Fruit fly (Drosophila melanogaster) whole organism, embryonic: ENCODE measurements around the gene Notum.
A peak's percentile ranks its signal among the peaks of the same experiment; 100 is the strongest.

Experiments used
- CG10274 ChIP-seq: fragments of 200-800 bp; sonication (Bioruptor generic); optimal IDR thresholded peaks from 3 replicates; lab custom pipeline; 2017; ENCODE audit warnings: missing biosample characterization, mild to moderate bottlenecking, missing genetic modification characterization
- CG10959 ChIP-seq: fragments of 200-800 bp; sonication (Bioruptor generic); IDR thresholded peaks from 2 replicates; pipeline ENCODE4 v1.3.6; 2022; ENCODE audit warnings: missing biosample characterization, missing genetic modification characterization
- CG10979 ChIP-seq: fragments of 200-800 bp; sonication (Bioruptor generic); optimal IDR thresholded peaks from 2 replicates; lab custom pipeline; 2018; ENCODE audit warnings: missing biosample characterization, mild to moderate bottlenecking, missing genetic modification characterization, moderate library complexity
- CG14667 ChIP-seq: fragments of 200-800 bp; sonication (Bioruptor generic); IDR thresholded peaks from 2 replicates; pipeline ENCODE4 v1.3.6; 2022; ENCODE audit warnings: missing biosample characterization, missing genetic modification characterization
- CG16815 ChIP-seq: fragments of 200-800 bp; sonication (Bioruptor generic); optimal IDR thresholded peaks from 3 replicates; lab custom pipeline; 2017; ENCODE audit warnings: missing biosample characterization, mild to moderate bottlenecking, missing genetic modification characterization
- CG18476 ChIP-seq: fragments of 200-800 bp; sonication (Bioruptor generic); optimal IDR thresholded peaks from 2 replicates; lab custom pipeline; 2016; ENCODE audit warnings: missing biosample characterization, mild to moderate bottlenecking, missing genetic modification characterization
- CG2712 ChIP-seq: fragments of 200-800 bp; optimal IDR thresholded peaks from 3 replicates; lab custom pipeline; 2019; ENCODE audit warnings: missing biosample characterization, mild to moderate bottlenecking, missing genetic modification characterization, moderate library complexity
- CG30403 ChIP-seq: fragments of 200-800 bp; sonication (Bioruptor generic); optimal IDR thresholded peaks from 3 replicates; lab custom pipeline; 2016; ENCODE audit warnings: missing biosample characterization, missing genetic modification characterization
- CG31365 ChIP-seq: fragments of 200-800 bp; sonication (Bioruptor generic); optimal IDR thresholded peaks from 2 replicates; lab custom pipeline; 2018; ENCODE audit warnings: missing biosample characterization, mild to moderate bottlenecking, missing genetic modification characterization
- CG32772 ChIP-seq: fragments of 200-800 bp; sonication (Bioruptor generic); IDR thresholded peaks from 2 replicates; pipeline ENCODE4 v1.3.6; 2022; ENCODE audit warnings: missing biosample characterization, missing genetic modification characterization
- CG4707 ChIP-seq: fragments of 200-800 bp; sonication (Bioruptor generic); optimal IDR thresholded peaks from 2 replicates; lab custom pipeline; 2018; ENCODE audit warnings: missing biosample characterization, mild to moderate bottlenecking, missing genetic modification characterization, moderate library complexity
- CG4820 ChIP-seq: fragments of 200-800 bp; sonication (Bioruptor generic); optimal IDR thresholded peaks from 3 replicates; lab custom pipeline; 2016; ENCODE audit warnings: missing biosample characterization, missing genetic modification characterization
- CG6689 ChIP-seq: fragments of 200-800 bp; sonication (Bioruptor generic); IDR thresholded peaks from 2 replicates; pipeline ENCODE4 v1.3.6; 2022; ENCODE audit warnings: missing biosample characterization, missing genetic modification characterization
- CG6765 ChIP-seq: fragments of 200-800 bp; sonication (Bioruptor generic); optimal IDR thresholded peaks from 3 replicates; lab custom pipeline; 2017; ENCODE audit warnings: missing biosample characterization, mild to moderate bottlenecking, missing genetic modification characterization
- CG6854 ChIP-seq: fragments of 200-800 bp; sonication (Bioruptor generic); optimal IDR thresholded peaks from 3 replicates; lab custom pipeline; 2017; ENCODE audit warnings: missing biosample characterization, mild to moderate bottlenecking, missing genetic modification characterization
- CG7745 ChIP-seq: fragments of 200-800 bp; sonication (Bioruptor generic); optimal IDR thresholded peaks from 2 replicates; lab custom pipeline; 2018; ENCODE audit warnings: missing biosample characterization, mild to moderate bottlenecking, missing genetic modification characterization, moderate library complexity
- CG9727 ChIP-seq: fragments of 200-800 bp; sonication (Bioruptor generic); optimal IDR thresholded peaks from 3 replicates; lab custom pipeline; 2017; ENCODE audit warnings: missing biosample characterization, mild to moderate bottlenecking, missing genetic modification characterization
- CHES-1-like ChIP-seq: fragments of 200-800 bp; sonication (Bioruptor generic); optimal IDR thresholded peaks from 2 replicates; lab custom pipeline; 2016; ENCODE audit warnings: missing biosample characterization, missing genetic modification characterization
- D19A ChIP-seq: fragments of 200-800 bp; optimal IDR thresholded peaks from 3 replicates; lab custom pipeline; 2019; ENCODE audit warnings: missing biosample characterization, mild to moderate bottlenecking, missing genetic modification characterization, moderate library complexity
- D19B ChIP-seq: fragments of 200-800 bp; sonication (Bioruptor generic); optimal IDR thresholded peaks from 2 replicates; lab custom pipeline; 2017; ENCODE audit warnings: missing biosample characterization, mild to moderate bottlenecking, missing genetic modification characterization
- Dref ChIP-seq: fragments of 200-800 bp; sonication (Bioruptor generic); IDR thresholded peaks from 2 replicates; pipeline ENCODE4 v1.3.6; 2022; ENCODE audit warnings: missing biosample characterization, missing genetic modification characterization
- Eip74EF ChIP-seq, 2 experiments: fragments of 200-800 bp in 1 of 2; fragments of >200 bp in 1 of 2; sonication (Bioruptor generic) in 1 of 2; optimal IDR thresholded peaks; 2 replicates each; lab custom pipeline; 2017 to 2019; ENCODE audit warnings: missing biosample characterization in 2 of 2, missing genetic modification characterization in 2 of 2, mild to moderate bottlenecking in 1 of 2, moderate library complexity in 1 of 2
- Elba2 ChIP-seq: fragments of 200-800 bp; sonication (Bioruptor generic); optimal IDR thresholded peaks from 3 replicates; lab custom pipeline; 2016; ENCODE audit warnings: missing biosample characterization, missing genetic modification characterization
- Gug ChIP-seq: fragments of 200-800 bp; sonication (Bioruptor generic); IDR thresholded peaks from 4 replicates; pipeline ENCODE4 v1.3.6; 2022; ENCODE audit warnings: missing biosample characterization, missing genetic modification characterization
- Hmr ChIP-seq: fragments of 200-800 bp; sonication (Bioruptor generic); optimal IDR thresholded peaks from 3 replicates; lab custom pipeline; 2017; ENCODE audit warnings: mild to moderate bottlenecking, missing biosample characterization, missing genetic modification reagents, missing genetic modification characterization
- MBD-R2 ChIP-seq: fragments of 200-800 bp; sonication (Bioruptor generic); IDR thresholded peaks from 2 replicates; pipeline ENCODE4 v1.3.6; 2022; ENCODE audit warnings: missing biosample characterization, missing genetic modification characterization
- MTF-1 ChIP-seq: fragments of 200-800 bp; sonication (Bioruptor generic); optimal IDR thresholded peaks from 2 replicates; lab custom pipeline; 2018; ENCODE audit warnings: missing biosample characterization, mild to moderate bottlenecking, missing genetic modification characterization, borderline replicate concordance
- Myb ChIP-seq: fragments of 200-800 bp; sonication (Bioruptor generic); optimal IDR thresholded peaks from 2 replicates; lab custom pipeline; 2016; ENCODE audit warnings: missing biosample characterization, missing genetic modification characterization
- Nf-YA ChIP-seq: fragments of 200-800 bp; sonication (Bioruptor generic); IDR thresholded peaks from 2 replicates; pipeline ENCODE4 v1.3.6; 2022; ENCODE audit warnings: missing biosample characterization, missing genetic modification characterization
- NfI ChIP-seq: fragments of 200-800 bp; sonication (Bioruptor generic); optimal IDR thresholded peaks from 3 replicates; lab custom pipeline; 2018; ENCODE audit warnings: missing biosample characterization, mild to moderate bottlenecking, missing genetic modification characterization, moderate library complexity
- Rfx ChIP-seq: fragments of 200-800 bp; sonication (Bioruptor generic); IDR thresholded peaks from 2 replicates; pipeline ENCODE4 v1.3.6; 2022; ENCODE audit warnings: missing biosample characterization, missing genetic modification characterization
- Sry-β ChIP-seq: fragments of 200-800 bp; sonication (Bioruptor generic); optimal IDR thresholded peaks from 2 replicates; lab custom pipeline; 2018; ENCODE audit warnings: missing biosample characterization, mild to moderate bottlenecking, missing genetic modification characterization, moderate library complexity
- abd-A ChIP-seq: fragments of 200-800 bp; sonication (Bioruptor generic); optimal IDR thresholded peaks from 3 replicates; lab custom pipeline; 2019; ENCODE audit warnings: missing biosample characterization, mild to moderate bottlenecking, missing genetic modification characterization, moderate library complexity
- dm ChIP-seq: fragments of 200-800 bp; sonication (Bioruptor generic); optimal IDR thresholded peaks from 3 replicates; lab custom pipeline; 2016; ENCODE audit warnings: missing biosample characterization, missing genetic modification characterization
- emc ChIP-seq: fragments of 200-800 bp; sonication (Bioruptor generic); optimal IDR thresholded peaks from 2 replicates; lab custom pipeline; 2016; ENCODE audit warnings: missing biosample characterization, missing genetic modification characterization
- exex ChIP-seq: fragments of 200-800 bp; sonication (Bioruptor generic); optimal IDR thresholded peaks from 4 replicates; lab custom pipeline; 2018; ENCODE audit warnings: missing biosample characterization, mild to moderate bottlenecking, missing genetic modification characterization, moderate library complexity
- fd102C ChIP-seq: fragments of 200-800 bp; sonication (Bioruptor generic); optimal IDR thresholded peaks from 2 replicates; lab custom pipeline; 2018; ENCODE audit warnings: missing biosample characterization, mild to moderate bottlenecking, missing genetic modification characterization, moderate library complexity
- fd96Cb ChIP-seq: fragments of 200-800 bp; sonication (Bioruptor generic); optimal IDR thresholded peaks from 2 replicates; lab custom pipeline; 2018; ENCODE audit warnings: missing biosample characterization, mild to moderate bottlenecking, missing genetic modification characterization, moderate library complexity
- gfzf ChIP-seq: fragments of 200-800 bp; sonication (Bioruptor generic); optimal IDR thresholded peaks from 2 replicates; lab custom pipeline; 2016; ENCODE audit warnings: missing biosample characterization, mild to moderate bottlenecking, missing genetic modification characterization, moderate library complexity
- gro ChIP-seq: fragments of 200-800 bp; sonication (Bioruptor generic); optimal IDR thresholded peaks from 2 replicates; lab custom pipeline; 2016; ENCODE audit warnings: missing biosample characterization, missing genetic modification characterization
- nmo ChIP-seq: fragments of 200-800 bp; sonication (Bioruptor generic); optimal IDR thresholded peaks from 2 replicates; lab custom pipeline; 2018; ENCODE audit warnings: missing biosample characterization, mild to moderate bottlenecking, missing genetic modification characterization, moderate library complexity
- nom ChIP-seq: fragments of 200-800 bp; sonication (Bioruptor generic); optimal IDR thresholded peaks from 2 replicates; lab custom pipeline; 2017; ENCODE audit warnings: missing biosample characterization, missing genetic modification characterization, mild to moderate bottlenecking, moderate library complexity, missing genetic modification reagents
- repo ChIP-seq: fragments of 200-800 bp; sonication (Bioruptor generic); optimal IDR thresholded peaks from 2 replicates; lab custom pipeline; 2016; ENCODE audit warnings: missing biosample characterization, missing genetic modification characterization
- salm ChIP-seq: fragments of 200-800 bp; sonication (Bioruptor generic); optimal IDR thresholded peaks from 2 replicates; lab custom pipeline; 2018; ENCODE audit warnings: missing biosample characterization, mild to moderate bottlenecking, missing genetic modification characterization
- slbo ChIP-seq: fragments of 200-800 bp; sonication (Bioruptor generic); IDR thresholded peaks from 2 replicates; pipeline ENCODE4 v1.3.6; 2022; ENCODE audit warnings: missing biosample characterization, missing genetic modification characterization
- sqz ChIP-seq: fragments of 200-800 bp; sonication (Bioruptor generic); optimal IDR thresholded peaks from 3 replicates; lab custom pipeline; 2018; ENCODE audit warnings: missing biosample characterization, mild to moderate bottlenecking, missing genetic modification characterization
- tx ChIP-seq: fragments of 200-800 bp; sonication (Bioruptor generic); optimal IDR thresholded peaks from 2 replicates; lab custom pipeline; 2016; ENCODE audit warnings: missing biosample characterization, missing genetic modification characterization
- wdn ChIP-seq: fragments of 200-800 bp; sonication (Bioruptor generic); IDR thresholded peaks from 2 replicates; pipeline ENCODE4 v1.3.6; 2022; ENCODE audit warnings: missing biosample characterization, missing genetic modification characterization

Notum gene

DNA sequence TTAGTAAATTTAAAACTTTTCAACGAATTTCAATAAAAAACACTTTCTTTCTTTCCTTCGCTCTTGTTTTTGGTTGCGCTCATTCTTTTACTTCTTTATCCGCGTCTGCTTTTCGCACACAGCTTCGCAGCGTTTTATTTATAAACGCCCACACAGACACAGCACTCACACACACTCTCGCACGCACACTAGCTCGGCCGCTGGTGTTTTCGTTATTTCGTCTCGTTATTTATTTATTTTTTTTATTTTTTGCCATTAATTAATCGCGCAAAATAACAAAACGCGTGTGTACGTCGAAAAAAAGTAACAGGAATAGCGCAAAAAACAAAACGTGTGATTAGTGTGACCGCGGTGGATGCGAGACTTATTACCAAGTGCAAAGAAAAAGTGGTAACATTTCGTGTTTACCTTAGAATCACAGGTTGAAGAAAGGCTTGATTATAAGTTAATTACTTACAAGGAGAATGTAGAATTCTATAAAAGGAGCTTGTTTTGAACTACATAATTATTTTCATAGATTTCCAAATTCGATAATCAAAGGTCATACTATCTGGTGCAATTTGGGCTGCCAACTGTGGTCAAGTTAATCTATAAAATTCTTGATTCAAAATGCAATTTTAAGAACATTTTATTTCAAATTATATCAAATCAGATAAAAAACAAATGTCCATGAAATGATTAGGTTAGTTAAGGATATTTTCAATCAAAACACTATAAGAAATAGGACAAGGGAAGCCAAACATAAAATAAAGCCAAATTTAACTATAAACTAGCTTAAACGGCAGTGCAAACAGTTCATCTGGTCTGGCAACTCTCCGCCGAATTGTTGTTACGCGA lies 18.7 kb upstream of the Notum start, which contains the start of the genes hzg and mRpS31 (continued):
- TF ChIP-seq CG18476 (peak; percentile 61), CG30403 (GFP tag; lab: Kevin White, UChicago) (peak; percentile 74), MTF-1 (GFP tag; lab: Kevin White, UChicago) (no peak), CG7745 (tag; lab: Kevin White, UChicago) (peak; percentile 20), Nf-YA (0 out of 2 replicates have a peak, but pooled peaks have one; percentile 7), CG10959 (GFP tag; lab: Robert Waterston, UW) (no peak), tx (GFP tag; lab: Kevin White, UChicago) (peak; percentile 38), CG6854 (GFP tag; lab: Kevin White, UChicago) (no peak), salm (no peak), CG14667 (no peak), repo (GFP tag; lab: Kevin White, UChicago) (peak; percentile 13), fd102C (no peak), dm (GFP tag; lab: Kevin White, UChicago) (peak; percentile 38), wdn (GFP tag; lab: Robert Waterston, UW) (0 out of 2 replicates have a peak, but pooled peaks have one; percentile 49), CG31365 (no peak), CG6689 (GFP tag; lab: Robert Waterston, UW) (0 out of 2 replicates have a peak, but pooled peaks have one; percentile 31), Eip74EF (GFP tag; optimal IDR thresholded peaks at IDR 0.05; lab: Kevin White, UChicago) (no peak), CG16815 (GFP tag; lab: Kevin White, UChicago) (peak; percentile 2), abd-A (tag; lab: Kevin White, UChicago) (peak; percentile 37), gfzf (peak; percentile 89), Sry-β (peak; percentile 91), Elba2 (no peak), CG2712 (tag; lab: Kevin White, UChicago) (peak; percentile 74), Gug (GFP tag; lab: Robert Waterston, UW) (peak; percentile 19; the same call in 1 of the 4 replicates), CG32772 (no peak), Dref (GFP tag; lab: Robert Waterston, UW) (no peak), Myb (GFP tag; lab: Kevin White, UChicago) (peak; percentile 5), sqz (GFP tag; lab: Kevin White, UChicago) (peak; percentile 65), CG10274 (GFP tag; lab: Kevin White, UChicago) (no peak), D19B (GFP tag; lab: Kevin White, UChicago) (no peak), Hmr (GFP tag; lab: Kevin White, UChicago) (peak; percentile 64), fd96Cb (tag; lab: Kevin White, UChicago) (peak; percentile 45), CG10979 (tag; lab: Kevin White, UChicago) (peak; percentile 40), exex (peak; percentile 6), CG4820 (GFP tag; lab: Kevin White, UChicago) (peak; percentile 49), D19A (tag; lab: Kevin White, UChicago) (peak; percentile 14), nom (GFP tag; lab: Kevin White, UChicago) (peak; percentile 88), slbo (GFP tag; lab: Robert Waterston, UW) (peak; percentile 65), CHES-1-like (GFP tag; lab: Kevin White, UChicago) (peak; percentile 20), CG6765 (GFP tag; lab: Kevin White, UChicago) (no peak), CG9727 (peak; percentile 35), nmo (peak; percentile 44), Rfx (GFP tag; lab: Robert Waterston, UW) (peak; percentile 66), CG4707 (GFP tag; lab: Kevin White, UChicago) (no peak), NfI (peak; percentile 44), MBD-R2 (GFP tag; lab: Robert Waterston, UW) (peak; percentile 49; the same call in 1 of the 2 replicates), emc (peak; percentile 23), gro (GFP tag; lab: Kevin White, UChicago) (peak; percentile 4)
